Worm (Caenorhabditis elegans): ENCODE data around the gene mif-2.

Gene mif-2

ce11 chrV:11978179-11978578, at the start of gene mif-2:
Gene mif-2 (minus strand): TSS chrV:11978459.
- TF ChIP-seq pha-4 (tag; optimal IDR thresholded peaks at IDR 0.05) = no peak
- TF ChIP-seq odd-2 (tag; optimal IDR thresholded peaks at IDR 0.05) = no peak
- no peak for TF ChIP-seq dve-1 (tag; optimal IDR thresholded peaks at IDR 0.05)
- no peak for TF ChIP-seq hlh-13 (GFP tag; optimal IDR thresholded peaks at IDR 0.05)
- TF ChIP-seq ttx-3 (tag; optimal IDR thresholded peaks at IDR 0.05) = no peak
- TF ChIP-seq lim-6 (tag; optimal IDR thresholded peaks at IDR 0.05) = no peak
- TF ChIP-seq hlh-6 (tag; optimal IDR thresholded peaks at IDR 0.05) = no peak

- TF ChIP-seq nhr-232 (tag; optimal IDR thresholded peaks at IDR 0.05) (no peak), ttx-3 (tag; optimal IDR thresholded peaks at IDR 0.05) (no peak), hlh-15 (tag; optimal IDR thresholded peaks at IDR 0.05) (no peak), nfya-1 (tag; optimal IDR thresholded peaks at IDR 0.05) (peak; percentile 48), ceh-2 (tag; optimal IDR thresholded peaks at IDR 0.05) (no peak), ceh-14 (tag; optimal IDR thresholded peaks at IDR 0.05) (peak; percentile 62), ref-2 (tag; optimal IDR thresholded peaks at IDR 0.05) (peak; percentile 43), pat-9 (tag; optimal IDR thresholded peaks at IDR 0.05) (no peak), mec-3 (tag; optimal IDR thresholded peaks at IDR 0.05; ENCODE audit: borderline replicate concordance) (no peak), pros-1 (tag; optimal IDR thresholded peaks at IDR 0.05) (peak; percentile 53), unc-55 (GFP tag; optimal IDR thresholded peaks at IDR 0.05) (peak; percentile 78), pqm-1 (tag; optimal IDR thresholded peaks at IDR 0.05) (no peak), ceh-34 (tag; optimal IDR thresholded peaks at IDR 0.05) (no peak), hlh-8 (tag; optimal IDR thresholded peaks at IDR 0.05) (peak; percentile 50), dmd-4 (tag; optimal IDR thresholded peaks at IDR 0.05; ENCODE audit: borderline replicate concordance) (no peak), fkh-10 (GFP tag; optimal IDR thresholded peaks at IDR 0.05) (peak; percentile 24), unc-42 (tag; optimal IDR thresholded peaks at IDR 0.05) (peak; percentile 74), elt-4 (tag; optimal IDR thresholded peaks at IDR 0.05) (no peak), syd-9 (tag; optimal IDR thresholded peaks at IDR 0.05) (peak; percentile 17), Y22D7AL.16 (tag; optimal IDR thresholded peaks at IDR 0.05) (no peak), lin-11 (tag; optimal IDR thresholded peaks at IDR 0.05) (no peak), ceh-48 (tag; optimal IDR thresholded peaks at IDR 0.05) (no peak), ceh-18 (tag; optimal IDR thresholded peaks at IDR 0.05) (peak; percentile 89), che-1 (tag; optimal IDR thresholded peaks at IDR 0.05) (no peak), K09A11.1 (tag; optimal IDR thresholded peaks at IDR 0.05; ENCODE audit: insufficient read depth) (no peak), C38D4.7 (GFP tag; optimal IDR thresholded peaks at IDR 0.05) (no peak), rnt-1 (tag; optimal IDR thresholded peaks at IDR 0.05) (peak; percentile 16), dve-1 (tag; optimal IDR thresholded peaks at IDR 0.05) (no peak), F13H6.1 (tag; optimal IDR thresholded peaks at IDR 0.05) (peak; percentile 6), lim-6 (tag; optimal IDR thresholded peaks at IDR 0.05) (no peak), hlh-6 (tag; optimal IDR thresholded peaks at IDR 0.05) (peak; percentile 33), nhr-11 (tag; optimal IDR thresholded peaks at IDR 0.05) (no peak), ceh-31 (tag; optimal IDR thresholded peaks at IDR 0.05) (peak; percentile 76), tbx-7 (tag; optimal IDR thresholded peaks at IDR 0.05) (no peak), sdc-2 (tag; optimal IDR thresholded peaks at IDR 0.05) (no peak), unc-3 (GFP tag; conservative IDR thresholded peaks at IDR 0.05) (no peak), unc-3 (tag; optimal IDR thresholded peaks at IDR 0.05) (peak; percentile 32), tbx-2 (tag; optimal IDR thresholded peaks at IDR 0.05) (peak; percentile 53), fkh-6 (tag; optimal IDR thresholded peaks at IDR 0.05) (no peak), T23F11.4 (GFP tag; optimal IDR thresholded peaks at IDR 0.05) (no peak), pha-2 (tag; optimal IDR thresholded peaks at IDR 0.05) (no peak), ceh-19 (GFP tag; optimal IDR thresholded peaks at IDR 0.05) (peak; percentile 38), sox-4 (tag; optimal IDR thresholded peaks at IDR 0.05) (peak; percentile 37), hlh-13 (GFP tag; optimal IDR thresholded peaks at IDR 0.05) (no peak)
Measured at ce11 chrV:12026878-12027477, 48.7 kb upstream of the mif-2 start.
